Worm (Caenorhabditis elegans) whole organism, midembryonic: Measurements from ENCODE around the gene C09B8.4.

ENCODE experiments used
- T22C8.4 ChIP-seq: fragments of 200-800 bp; sonication (Bioruptor generic); IDR thresholded peaks from 2 replicates; pipeline ENCODE4 v1.3.6; 2022; ENCODE audit warnings: missing genetic modification characterization, missing compliant biosample characterization
- cog-1 ChIP-seq: sonication (generic microtip); optimal IDR thresholded peaks from 2 replicates; lab custom pipeline; 2016; ENCODE audit warnings: missing genetic modification characterization, missing compliant biosample characterization
- flt-1 ChIP-seq: fragments of 200-800 bp; sonication (Bioruptor generic); IDR thresholded peaks from 2 replicates; pipeline ENCODE4 v1.3.6; 2022; ENCODE audit warnings: missing genetic modification characterization, missing compliant biosample characterization
- klf-2 ChIP-seq: fragments of 200-800 bp; sonication (Bioruptor generic); conservative IDR thresholded peaks from 2 replicates; pipeline ENCODE4 v1.3.6; 2022; ENCODE audit warnings: missing genetic modification reagents, missing genetic modification characterization, missing compliant biosample characterization

ce11 chrX:5999103-5999554, 20.6 kb downstream of the C09B8.4 start, which contains the start of gene F22F4.9:
- TF ChIP-seq cog-1 (tag; lab: Kevin White, UChicago) (no peak), klf-2 (no peak), T22C8.4 (GFP tag; lab: Robert Waterston, UW) (no peak), flt-1 (GFP tag; lab: Robert Waterston, UW) (no peak)
